Worm (Caenorhabditis elegans) whole organism, L1 larva: ENCODE measurements around the gene nhr-92.

Experiments
- blmp-1 ChIP-seq: fragments of 150-350 bp; optimal IDR thresholded peaks from 2 replicates; lab custom pipeline; 2014; ENCODE audit warnings: missing biosample characterization, missing genetic modification characterization
- ets-5 ChIP-seq: fragments of 200-800 bp; sonication (Bioruptor generic); IDR thresholded peaks from 2 replicates; pipeline ENCODE4 v1.3.6; 2022; ENCODE audit warnings: missing genetic modification characterization, missing compliant biosample characterization
- hpl-2 ChIP-seq: fragments of 150-350 bp; optimal IDR thresholded peaks from 2 replicates; lab custom pipeline; 2014; ENCODE audit warnings: missing biosample characterization, missing genetic modification reagents, missing genetic modification characterization
- mab-9 ChIP-seq: fragments of 200-800 bp; sonication (Bioruptor generic); IDR thresholded peaks from 2 replicates; pipeline ENCODE4 v1.3.6; 2022; ENCODE audit warnings: missing genetic modification reagents, missing genetic modification characterization, missing compliant biosample characterization
- nhr-85 ChIP-seq: sonication (generic microtip); peaks from one replicate; lab custom pipeline; 2016; ENCODE audit warnings: missing genetic modification characterization, inconsistent platforms, missing compliant biosample characterization
- unc-86 ChIP-seq: sonication (generic microtip); optimal IDR thresholded peaks from 2 replicates; lab custom pipeline; 2016; ENCODE audit warnings: missing genetic modification characterization, missing compliant biosample characterization

ce11 chrIV:1605276-1605762, 14.6 kb upstream of the nhr-92 start, which contains the start of gene Y41D4B.11:
- TF ChIP-seq blmp-1, result no peak
- TF ChIP-seq mab-9 (GFP tag; lab: Robert Waterston, UW), result no peak
- TF ChIP-seq hpl-2 (GFP tag; lab: Kevin White, UChicago), result no peak
- no peak for TF ChIP-seq ets-5 (GFP tag; lab: Robert Waterston, UW)
- TF ChIP-seq nhr-85, result no peak
- TF ChIP-seq unc-86 (tag; lab: Kevin White, UChicago), result no peak
